Fruit fly (Drosophila melanogaster) whole organism, embryonic: ENCODE results near the gene Mob3.

Experiments
- CG12104 ChIP-seq: fragments of 200-800 bp; sonication (Bioruptor generic); optimal IDR thresholded peaks from 3 replicates; lab custom pipeline; 2016; ENCODE audit warnings: missing biosample characterization, missing genetic modification characterization
- CG12769 ChIP-seq: fragments of 200-800 bp; sonication (Bioruptor generic); optimal IDR thresholded peaks from 2 replicates; lab custom pipeline; 2019; ENCODE audit warnings: missing biosample characterization, mild to moderate bottlenecking, missing genetic modification characterization, moderate library complexity
- CG13424 ChIP-seq: fragments of 200-800 bp; sonication (Bioruptor generic); optimal IDR thresholded peaks from 2 replicates; lab custom pipeline; 2019; ENCODE audit warnings: missing biosample characterization, mild to moderate bottlenecking, missing genetic modification characterization, moderate library complexity
- CG1529 ChIP-seq: fragments of 200-800 bp; sonication (Bioruptor generic); optimal IDR thresholded peaks from 3 replicates; lab custom pipeline; 2018; ENCODE audit warnings: missing biosample characterization, missing genetic modification characterization
- CG17359 ChIP-seq: fragments of 200-800 bp; sonication (Bioruptor generic); optimal IDR thresholded peaks from 3 replicates; lab custom pipeline; 2018; ENCODE audit warnings: missing biosample characterization, mild to moderate bottlenecking, missing genetic modification characterization, moderate library complexity
- CG17612 ChIP-seq: fragments of 200-800 bp; sonication (Bioruptor generic); IDR thresholded peaks from 2 replicates; pipeline ENCODE4 v1.3.6; 2022; ENCODE audit warnings: missing biosample characterization, missing genetic modification characterization
- CG2875 ChIP-seq: fragments of 200-800 bp; sonication (Bioruptor generic); optimal IDR thresholded peaks from 2 replicates; lab custom pipeline; 2017; ENCODE audit warnings: missing biosample characterization, mild to moderate bottlenecking, missing genetic modification characterization, missing genetic modification reagents
- CG3995 ChIP-seq: fragments of 200-800 bp; sonication (Bioruptor generic); optimal IDR thresholded peaks from 3 replicates; lab custom pipeline; 2016; ENCODE audit warnings: missing biosample characterization, missing genetic modification characterization
- CG4617 ChIP-seq: fragments of 200-800 bp; sonication (Bioruptor generic); optimal IDR thresholded peaks from 3 replicates; lab custom pipeline; 2016; ENCODE audit warnings: missing biosample characterization, missing genetic modification characterization, borderline replicate concordance
- CG9932 ChIP-seq: fragments of 200-800 bp; sonication (Bioruptor generic); IDR thresholded peaks from 2 replicates; pipeline ENCODE4 v1.3.6; 2022; ENCODE audit warnings: missing biosample characterization, missing genetic modification characterization
- D19B ChIP-seq: fragments of 200-800 bp; sonication (Bioruptor generic); optimal IDR thresholded peaks from 2 replicates; lab custom pipeline; 2017; ENCODE audit warnings: missing biosample characterization, mild to moderate bottlenecking, missing genetic modification characterization
- Dip2 ChIP-seq: fragments of 200-800 bp; sonication (Bioruptor generic); IDR thresholded peaks from 2 replicates; pipeline ENCODE4 v1.3.6; 2022; ENCODE audit warnings: missing biosample characterization, missing genetic modification characterization
- Doc3 ChIP-seq: fragments of 200-800 bp; sonication (Bioruptor generic); IDR thresholded peaks from 3 replicates; pipeline ENCODE4 v1.3.6; 2022; ENCODE audit warnings: missing biosample characterization, missing genetic modification characterization; ENCODE audit not compliant: partially characterized antibody
- Dref ChIP-seq: fragments of 200-800 bp; sonication (Bioruptor generic); IDR thresholded peaks from 2 replicates; pipeline ENCODE4 v1.3.6; 2022; ENCODE audit warnings: missing biosample characterization, missing genetic modification characterization
- Fer1 ChIP-seq: fragments of 200-800 bp; sonication (Bioruptor generic); optimal IDR thresholded peaks from 2 replicates; lab custom pipeline; 2017; ENCODE audit warnings: missing biosample characterization, mild to moderate bottlenecking, missing genetic modification characterization
- HHEX ChIP-seq: fragments of 200-800 bp; sonication (Bioruptor generic); optimal IDR thresholded peaks from 3 replicates; lab custom pipeline; 2017; ENCODE audit warnings: missing biosample characterization, mild to moderate bottlenecking, missing genetic modification characterization, missing genetic modification reagents
- Hr51 ChIP-seq, 2 experiments: fragments of 200-800 bp; sonication (Bioruptor generic); optimal IDR thresholded peaks; 2 replicates in 1 of 2; 3 replicates in 1 of 2; lab custom pipeline; 2016 to 2018; ENCODE audit warnings: missing biosample characterization in 2 of 2, missing genetic modification characterization in 2 of 2, mild to moderate bottlenecking in 1 of 2, moderate library complexity in 1 of 2
- MBD-R2 ChIP-seq: fragments of 200-800 bp; sonication (Bioruptor generic); IDR thresholded peaks from 2 replicates; pipeline ENCODE4 v1.3.6; 2022; ENCODE audit warnings: missing biosample characterization, missing genetic modification characterization
- Meics ChIP-seq: fragments of 200-800 bp; sonication (Bioruptor generic); optimal IDR thresholded peaks from 2 replicates; lab custom pipeline; 2017; ENCODE audit warnings: missing biosample characterization, mild to moderate bottlenecking, missing genetic modification characterization
- Mrtf ChIP-seq: fragments of 200-800 bp; sonication (Bioruptor generic); IDR thresholded peaks from 3 replicates; pipeline ENCODE4 v1.3.6; 2022; ENCODE audit warnings: missing biosample characterization, missing genetic modification characterization
- Ptx1 ChIP-seq: fragments of 200-800 bp; sonication (Bioruptor generic); IDR thresholded peaks from 2 replicates; pipeline ENCODE4 v1.3.6; 2022; ENCODE audit warnings: missing biosample characterization, missing genetic modification characterization
- Scr ChIP-seq: fragments of 200-800 bp; sonication (Bioruptor generic); IDR thresholded peaks from 2 replicates; pipeline ENCODE4 v1.3.6; 2022; ENCODE audit warnings: missing biosample characterization, missing genetic modification characterization; ENCODE audit not compliant: partially characterized antibody
- Trl ChIP-seq, 3 experiments: fragments of >200 bp in 2 of 3; fragments of 200-800 bp in 1 of 3; sonication (Bioruptor generic) in 1 of 3; optimal IDR thresholded peaks; 2 replicates in 1 of 3; 3 replicates in 2 of 3; lab custom pipeline; 2016 to 2017; ENCODE audit warnings: missing biosample characterization in 1 of 3, missing genetic modification characterization in 1 of 3
- bigmax ChIP-seq: fragments of 200-800 bp; sonication (Bioruptor generic); optimal IDR thresholded peaks from 2 replicates; lab custom pipeline; 2018; ENCODE audit warnings: missing biosample characterization, mild to moderate bottlenecking, missing genetic modification characterization
- bsh ChIP-seq, 2 experiments: fragments of 200-800 bp; sonication (Bioruptor generic); optimal IDR thresholded peaks; 2 replicates each; lab custom pipeline; 2017 to 2018; ENCODE audit warnings: mild to moderate bottlenecking in 2 of 2, missing biosample characterization in 2 of 2, missing genetic modification characterization in 2 of 2, moderate library complexity in 1 of 2
- cg ChIP-seq: fragments of 200-800 bp; sonication (Bioruptor generic); optimal IDR thresholded peaks from 3 replicates; lab custom pipeline; 2019; ENCODE audit warnings: missing biosample characterization, mild to moderate bottlenecking, missing genetic modification characterization, moderate library complexity
- dimm ChIP-seq: fragments of 200-800 bp; sonication (Bioruptor generic); IDR thresholded peaks from 2 replicates; pipeline ENCODE4 v1.3.6; 2022; ENCODE audit warnings: missing biosample characterization, missing genetic modification characterization
- dm ChIP-seq: fragments of 200-800 bp; sonication (Bioruptor generic); optimal IDR thresholded peaks from 3 replicates; lab custom pipeline; 2016; ENCODE audit warnings: missing biosample characterization, missing genetic modification characterization
- esg ChIP-seq: fragments of 200-800 bp; sonication (Bioruptor generic); conservative IDR thresholded peaks from 2 replicates; pipeline ENCODE4 v1.3.6; 2022; ENCODE audit warnings: missing biosample characterization, missing genetic modification characterization
- fd64A ChIP-seq: fragments of 200-800 bp; sonication (Bioruptor generic); optimal IDR thresholded peaks from 3 replicates; lab custom pipeline; 2018; ENCODE audit warnings: missing biosample characterization, mild to moderate bottlenecking, missing genetic modification characterization
- h ChIP-seq: fragments of >200 bp; optimal IDR thresholded peaks from 2 replicates; lab custom pipeline; 2017
- lilli ChIP-seq: fragments of 200-800 bp; sonication (Bioruptor generic); optimal IDR thresholded peaks from 3 replicates; lab custom pipeline; 2016; ENCODE audit warnings: missing biosample characterization, missing genetic modification characterization
- mld ChIP-seq: fragments of 200-800 bp; sonication (Bioruptor generic); IDR thresholded peaks from 3 replicates; pipeline ENCODE4 v1.3.6; 2022; ENCODE audit warnings: missing biosample characterization, missing genetic modification characterization; ENCODE audit not compliant: partially characterized antibody
- pho ChIP-seq: fragments of 200-800 bp; sonication (Bioruptor generic); optimal IDR thresholded peaks from 2 replicates; lab custom pipeline; 2016; ENCODE audit warnings: missing biosample characterization, missing genetic modification characterization
- pnt ChIP-seq: fragments of 200-800 bp; sonication (Bioruptor generic); optimal IDR thresholded peaks from 3 replicates; lab custom pipeline; 2016; ENCODE audit warnings: missing biosample characterization, missing genetic modification characterization
- sc ChIP-seq, 3 experiments: fragments of >200 bp in 2 of 3; fragments of 200-800 bp in 1 of 3; sonication (Bioruptor generic) in 1 of 3; optimal IDR thresholded peaks; 2 replicates in 2 of 3; 3 replicates in 1 of 3; lab custom pipeline; 2017; ENCODE audit warnings: mild to moderate bottlenecking in 1 of 3, missing biosample characterization in 1 of 3, missing genetic modification characterization in 1 of 3, missing genetic modification reagents in 1 of 3
- seq ChIP-seq: fragments of 200-800 bp; sonication (Bioruptor generic); IDR thresholded peaks from 2 replicates; pipeline ENCODE4 v1.3.6; 2022; ENCODE audit warnings: missing biosample characterization, missing genetic modification characterization
- shn ChIP-seq: fragments of 200-800 bp; sonication (Bioruptor generic); optimal IDR thresholded peaks from 3 replicates; lab custom pipeline; 2016; ENCODE audit warnings: missing biosample characterization, missing genetic modification characterization
- tin ChIP-seq: fragments of 200-800 bp; sonication (Bioruptor generic); optimal IDR thresholded peaks from 3 replicates; lab custom pipeline; 2016; ENCODE audit warnings: missing biosample characterization, missing genetic modification characterization
- zen2 ChIP-seq: fragments of 200-800 bp; sonication (Bioruptor generic); IDR thresholded peaks from 3 replicates; pipeline ENCODE4 v1.3.6; 2022; ENCODE audit warnings: missing biosample characterization, missing genetic modification characterization; ENCODE audit not compliant: partially characterized antibody

The Mob3 gene

dm6 chr2L:10231092-10231494 is 34.0 kb upstream of the Mob3 start (continued):
- peak; percentile 6 for TF ChIP-seq CG13424 (tag; lab: Kevin White, UChicago)
- TF ChIP-seq esg: 0 out of 2 replicates have a peak, but pooled peaks have one; percentile 12
- no peak for TF ChIP-seq mld (GFP tag; lab: Robert Waterston, UW)
- TF ChIP-seq CG17359: peak; percentile 34
- TF ChIP-seq dm (GFP tag; lab: Kevin White, UChicago): no peak
- no peak for TF ChIP-seq MBD-R2 (GFP tag; lab: Robert Waterston, UW)
- no peak for TF ChIP-seq pho
- TF ChIP-seq fd64A (GFP tag; lab: Kevin White, UChicago): no peak
- peak in 1 of 2 experiments; percentile 7 for TF ChIP-seq Trl (optimal IDR thresholded peaks at IDR 0.05; lab: Kevin White, UChicago)
- peak; percentile 35 for TF ChIP-seq Trl (GFP tag; optimal IDR thresholded peaks at IDR 0.05; lab: Kevin White, UChicago)
- no peak for TF ChIP-seq bigmax (GFP tag; lab: Kevin White, UChicago)
- peak; percentile 34 for TF ChIP-seq lilli (GFP tag; lab: Kevin White, UChicago)
- peak; percentile 31 for TF ChIP-seq Fer1 (GFP tag; lab: Kevin White, UChicago)
- TF ChIP-seq bsh (GFP tag; optimal IDR thresholded peaks at IDR 0.05; lab: Kevin White, UChicago): peak in 1 of 2 experiments; percentile 23
- TF ChIP-seq sc (optimal IDR thresholded peaks at IDR 0.05; lab: Kevin White, UChicago): no peak
- TF ChIP-seq sc (GFP tag; optimal IDR thresholded peaks at IDR 0.05; lab: Kevin White, UChicago): no peak
- no peak for TF ChIP-seq CG1529 (GFP tag; lab: Kevin White, UChicago)
- TF ChIP-seq Meics (GFP tag; lab: Kevin White, UChicago): peak; percentile 44
- TF ChIP-seq seq: no peak
- TF ChIP-seq cg: peak; percentile 83
- TF ChIP-seq CG12769 (tag; lab: Kevin White, UChicago): peak; percentile 25
- TF ChIP-seq CG12104 (GFP tag; lab: Kevin White, UChicago): peak; percentile 8
- TF ChIP-seq Dip2 (GFP tag; lab: Robert Waterston, UW): no peak
- TF ChIP-seq Mrtf (GFP tag; lab: Robert Waterston, UW): no peak
- TF ChIP-seq dimm (GFP tag; lab: Robert Waterston, UW): no peak
- TF ChIP-seq tin (GFP tag; lab: Kevin White, UChicago): no peak
- no peak for TF ChIP-seq Hr51 (GFP tag; optimal IDR thresholded peaks at IDR 0.05; lab: Kevin White, UChicago)
- no peak for TF ChIP-seq Doc3 (GFP tag; lab: Robert Waterston, UW)
- TF ChIP-seq Scr (GFP tag; lab: Robert Waterston, UW): no peak
- TF ChIP-seq CG17612 (GFP tag; lab: Robert Waterston, UW): no peak
- TF ChIP-seq CG9932 (GFP tag; lab: Robert Waterston, UW): no peak
- peak; percentile 47 for TF ChIP-seq CG4617 (GFP tag; lab: Kevin White, UChicago)
- TF ChIP-seq CG3995 (GFP tag; lab: Kevin White, UChicago): no peak
- TF ChIP-seq Ptx1 (GFP tag; lab: Robert Waterston, UW): no peak
- peak; percentile 17 for TF ChIP-seq CG2875 (GFP tag; lab: Kevin White, UChicago)
- no peak for TF ChIP-seq Dref
- TF ChIP-seq HHEX (GFP tag; lab: Kevin White, UChicago): peak; percentile 43
- TF ChIP-seq pnt (GFP tag; lab: Kevin White, UChicago): peak; percentile 7
- peak; percentile 40 for TF ChIP-seq shn (GFP tag; lab: Kevin White, UChicago)
- TF ChIP-seq zen2 (GFP tag; lab: Robert Waterston, UW): no peak
- TF ChIP-seq h: no peak
- no peak for TF ChIP-seq D19B
